Fruit fly (Drosophila melanogaster) whole organism: Measurements from ENCODE around the gene Cyt-c-d.

ENCODE experiments used
- CG8478 ChIP-seq: fragments of >200 bp; optimal IDR thresholded peaks from 2 replicates; lab custom pipeline; 2018; ENCODE audit warnings: inconsistent platforms
- psq ChIP-seq: fragments of >200 bp; optimal IDR thresholded peaks from 2 replicates; lab custom pipeline; 2017
- usp ChIP-seq: fragments of >200 bp; optimal IDR thresholded peaks from 2 replicates; lab custom pipeline; 2017; ENCODE audit warnings: missing biosample characterization, missing genetic modification characterization, mixed read lengths

DNA sequence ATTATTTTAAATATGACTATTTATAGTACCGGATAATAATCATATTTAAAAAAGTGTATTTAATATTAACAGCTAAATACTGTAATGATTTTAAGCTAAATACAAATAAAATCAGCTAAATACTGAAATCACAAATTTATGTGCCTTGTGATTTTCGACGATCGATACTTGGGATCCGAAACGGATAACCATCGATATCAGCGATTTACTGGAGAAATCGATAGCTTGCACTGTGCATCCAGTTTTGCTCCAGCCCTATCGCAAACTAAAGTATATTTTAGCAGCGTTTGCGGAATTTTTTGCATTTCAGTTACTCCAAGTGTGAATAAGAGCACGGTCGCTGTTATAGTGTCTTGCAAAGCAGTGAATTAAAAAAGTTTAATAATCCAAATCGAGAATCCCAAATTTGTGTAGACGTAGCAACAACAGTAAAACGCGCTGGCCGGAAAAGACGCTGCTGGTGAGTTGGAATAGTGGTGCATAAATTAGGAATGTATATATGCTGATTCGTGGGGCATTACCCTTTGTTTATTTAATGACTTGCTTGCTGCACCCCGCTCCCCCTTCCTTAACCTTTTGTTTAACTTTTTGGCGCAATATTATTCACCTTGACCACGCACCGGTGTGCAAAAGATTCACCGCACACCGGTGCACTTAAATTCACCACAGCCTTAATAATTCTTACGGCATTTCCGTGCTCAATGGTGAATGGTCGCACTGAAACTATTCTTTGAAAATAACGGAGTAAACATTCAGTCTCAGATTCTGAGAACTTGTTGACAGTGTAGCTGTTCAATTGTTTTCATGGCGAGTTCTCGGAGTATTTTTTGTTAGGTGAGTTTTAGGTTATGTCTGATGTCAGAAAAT lies 35.6 kb upstream of the Cyt-c-d start, which contains the start of the genes grp and squ:
- TF ChIP-seq usp (GFP tag; lab: Kevin White, UChicago) (no peak), psq (lab: Kevin White, UChicago) (no peak), CG8478 (lab: Kevin White, UChicago) (no peak)
